Worm (Caenorhabditis elegans) whole organism, L3 larva: Measurements from ENCODE around the gene lsm-8.

Source experiments
- R02D3.7 ChIP-seq: fragments of 150-350 bp; optimal IDR thresholded peaks from 2 replicates; lab custom pipeline; 2014; ENCODE audit warnings: missing biosample characterization, missing genetic modification characterization
- ZK546.5 ChIP-seq: sonication (generic microtip); optimal IDR thresholded peaks from 2 replicates; lab custom pipeline; 2017; ENCODE audit warnings: missing biosample characterization, missing genetic modification characterization
- ama-1 ChIP-seq: fragments of 150-350 bp; optimal IDR thresholded peaks from 2 replicates; lab custom pipeline; 2018
- ceh-28 ChIP-seq: fragments of 150-350 bp; optimal IDR thresholded peaks from 2 replicates; lab custom pipeline; 2014; ENCODE audit warnings: missing biosample characterization, missing genetic modification reagents, missing genetic modification characterization
- elt-2 ChIP-seq: sonication (generic microtip); optimal IDR thresholded peaks from 2 replicates; lab custom pipeline; 2016; ENCODE audit warnings: missing genetic modification reagents, mild to moderate bottlenecking, missing genetic modification characterization, missing compliant biosample characterization
- elt-3 ChIP-seq, 3 experiments: fragments of 150-350 bp in 1 of 3; sonication (generic microtip) in 2 of 3; optimal IDR thresholded peaks; 2 replicates in 2 of 3; 4 replicates in 1 of 3; lab custom pipeline; 2014 to 2017; ENCODE audit warnings: missing biosample characterization in 3 of 3, missing genetic modification characterization in 3 of 3
- fkh-10 ChIP-seq: sonication (generic microtip); optimal IDR thresholded peaks from 2 replicates; lab custom pipeline; 2017; ENCODE audit warnings: missing biosample characterization, missing genetic modification reagents, missing genetic modification characterization
- lin-15B ChIP-seq: fragments of 150-350 bp; optimal IDR thresholded peaks from 2 replicates; lab custom pipeline; 2014; ENCODE audit warnings: missing biosample characterization, missing genetic modification characterization
- nhr-28 ChIP-seq: fragments of 150-350 bp; optimal IDR thresholded peaks from 2 replicates; lab custom pipeline; 2014; ENCODE audit warnings: missing biosample characterization, missing genetic modification characterization
- unc-39 ChIP-seq: sonication (generic microtip); optimal IDR thresholded peaks from 4 replicates; lab custom pipeline; 2017; ENCODE audit warnings: missing biosample characterization, missing genetic modification characterization
- ztf-11 ChIP-seq: fragments of 150-350 bp; optimal IDR thresholded peaks from 2 replicates; lab custom pipeline; 2014; ENCODE audit warnings: missing biosample characterization, missing genetic modification characterization

DNA sequence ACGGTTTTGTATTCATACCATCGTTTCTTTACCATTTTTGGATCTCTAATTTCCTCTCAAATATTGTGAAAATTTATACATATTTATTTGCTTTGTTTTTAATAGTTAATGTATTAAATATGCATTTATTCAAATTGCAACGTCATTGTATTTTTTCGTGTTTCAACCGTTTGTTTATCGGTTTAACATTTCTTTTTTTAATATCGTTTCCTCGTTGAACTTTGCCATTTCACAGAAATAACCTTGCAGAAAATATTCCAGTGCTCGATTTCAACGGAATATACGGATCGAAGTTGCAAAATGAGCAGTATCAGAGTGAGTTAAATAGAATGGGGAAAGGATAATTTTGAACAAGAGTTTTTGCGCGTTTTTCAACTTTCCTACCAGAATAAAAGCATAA lies 3.0 kb downstream of the lsm-8 start, which contains the start of gene seu-1:
- TF ChIP-seq nhr-28 (tag; lab: Kevin White, UChicago) (no peak), ceh-28 (no peak), R02D3.7 (no peak), ama-1 (lab: Kevin White, UChicago) (no peak), ztf-11 (tag; lab: Kevin White, UChicago) (no peak), ZK546.5 (tag; lab: Kevin White, UChicago) (no peak), fkh-10 (GFP tag; lab: Kevin White, UChicago) (no peak), lin-15B (no peak), elt-3 (tag; optimal IDR thresholded peaks at IDR 0.05; lab: Kevin White, UChicago) (no peak), elt-2 (tag; lab: Kevin White, UChicago) (no peak), unc-39 (no peak)
